Worm (Caenorhabditis elegans) whole organism, L4/young adult: ENCODE data around the gene W07G1.7.
"Not testable (repeated sequence)": the region's sequence is repeated elsewhere in the genome, so short reads cannot be mapped to it uniquely, and the experiment has no call there.

Source experiments
- W03F9.2 ChIP-seq: fragments of 150-350 bp; optimal IDR thresholded peaks from 2 replicates; lab custom pipeline; 2014; ENCODE audit warnings: missing biosample characterization, missing genetic modification characterization
- dao-5 ChIP-seq: sonication (generic microtip); optimal IDR thresholded peaks from 2 replicates; lab custom pipeline; 2016; ENCODE audit warnings: missing genotype, missing genetic modification characterization, moderate library complexity, missing compliant biosample characterization
- him-1 ChIP-seq: sonication (generic microtip); optimal IDR thresholded peaks from 2 replicates; lab custom pipeline; 2016; ENCODE audit warnings: missing genotype, missing genetic modification reagents, missing genetic modification characterization, missing compliant biosample characterization

W07G1.7 gene

ce11 chrII:13966242-13966641 is at the start of gene W07G1.7:
Gene W07G1.7 (minus strand): TSS chrII:13966342.
- TF ChIP-seq him-1 (tag; lab: Kevin White, UChicago) (no peak), dao-5 (tag; lab: Kevin White, UChicago) (no peak), W03F9.2 (tag; lab: Kevin White, UChicago) (no peak)

ce11 chrII:14014637-14015036 is 48.5 kb upstream of the W07G1.7 start:
- no peak for TF ChIP-seq W03F9.2 (tag; lab: Kevin White, UChicago)

ce11 chrII:14010656-14011376 is 44.7 kb upstream of the W07G1.7 start, which contains the start of gene F01D5.8:
Gene F01D5.8 (plus strand): TSS chrII:14010706.
- TF ChIP-seq W03F9.2 (tag; lab: Kevin White, UChicago) (no peak), him-1 (tag; lab: Kevin White, UChicago) (no peak), dao-5 (tag; lab: Kevin White, UChicago) (no peak)

ce11 chrII:14008359-14008758 is 42.2 kb upstream of the W07G1.7 start, which contains the start of gene F01D5.7:
Gene F01D5.7 (plus strand): TSS chrII:14008659.
- TF ChIP-seq W03F9.2 (tag; lab: Kevin White, UChicago): no peak
- TF ChIP-seq him-1 (tag; lab: Kevin White, UChicago): no peak
- TF ChIP-seq dao-5 (tag; lab: Kevin White, UChicago): no peak

ce11 chrII:14006210-14006609 is 40.1 kb upstream of the W07G1.7 start, which contains the start of gene F01D5.6:
Gene F01D5.6 (plus strand): TSS chrII:14006510.
- no peak for TF ChIP-seq W03F9.2 (tag; lab: Kevin White, UChicago)
- no peak for TF ChIP-seq him-1 (tag; lab: Kevin White, UChicago)
- no peak for TF ChIP-seq dao-5 (tag; lab: Kevin White, UChicago)

- TF ChIP-seq W03F9.2 (tag; lab: Kevin White, UChicago) (no peak), dao-5 (tag; lab: Kevin White, UChicago) (no peak), him-1 (tag; lab: Kevin White, UChicago) (no peak)
Measured at ce11 chrII:14005183-14005582, 39.0 kb upstream of the W07G1.7 start.

ce11 chrII:14004770-14005169 is 38.6 kb upstream of the W07G1.7 start:
- TF ChIP-seq dao-5 (tag; lab: Kevin White, UChicago) (no peak), him-1 (tag; lab: Kevin White, UChicago) (no peak), W03F9.2 (tag; lab: Kevin White, UChicago) (no peak)

- TF ChIP-seq W03F9.2 (tag; lab: Kevin White, UChicago) (no peak), dao-5 (tag; lab: Kevin White, UChicago) (no peak), him-1 (tag; lab: Kevin White, UChicago) (no peak)
Measured at ce11 chrII:14003821-14004430, 37.8 kb upstream of the W07G1.7 start.

- TF ChIP-seq W03F9.2 (tag; lab: Kevin White, UChicago) (no peak), dao-5 (tag; lab: Kevin White, UChicago) (no peak), him-1 (tag; lab: Kevin White, UChicago) (no peak)
Measured at ce11 chrII:14002200-14002599, 36.1 kb upstream of the W07G1.7 start, which contains the start of gene F01D5.5. Gene F01D5.5 (minus strand): TSS chrII:14002300.

- TF ChIP-seq W03F9.2, dao-5, him-1 (tag; lab: Kevin White, UChicago): not testable (repeated sequence)
Measured at ce11 chrII:14000044-14000443, 33.9 kb upstream of the W07G1.7 start, which contains the start of gene F01D5.3. Gene F01D5.3 (minus strand): TSS chrII:14000144.

ce11 chrII:13998964-13999363 is 32.8 kb upstream of the W07G1.7 start, which contains the start of gene F01D5.2:
Gene F01D5.2 (minus strand): TSS chrII:13999064.
- TF ChIP-seq dao-5 (tag; lab: Kevin White, UChicago) (no peak), W03F9.2 (tag; lab: Kevin White, UChicago) (no peak), him-1 (tag; lab: Kevin White, UChicago) (no peak)

ce11 chrII:13997989-13998388 is 31.8 kb upstream of the W07G1.7 start:
- TF ChIP-seq dao-5 (tag; lab: Kevin White, UChicago) (no peak), him-1 (tag; lab: Kevin White, UChicago) (no peak), W03F9.2 (tag; lab: Kevin White, UChicago) (no peak)

- TF ChIP-seq W03F9.2 (tag; lab: Kevin White, UChicago) (no peak), dao-5 (tag; lab: Kevin White, UChicago) (no peak), him-1 (tag; lab: Kevin White, UChicago) (no peak)
Measured at ce11 chrII:13997477-13997876, 31.3 kb upstream of the W07G1.7 start, which contains the start of gene F01D5.1. Gene F01D5.1 (minus strand): TSS chrII:13997581.
